Fruit fly (Drosophila melanogaster) whole organism: ENCODE measurements around the gene dod.

ENCODE experiments used
- CG8478 ChIP-seq: fragments of >200 bp; optimal IDR thresholded peaks from 2 replicates; lab custom pipeline; 2018; ENCODE audit warnings: inconsistent platforms
- Dll ChIP-seq: fragments of >200 bp; optimal IDR thresholded peaks from 2 replicates; lab custom pipeline; 2017
- pan ChIP-seq: fragments of >200 bp; optimal IDR thresholded peaks from 2 replicates; lab custom pipeline; 2017

dm6 chrX:21367363-21368072 is 22.4 kb downstream of the dod start:
- no peak for TF ChIP-seq Dll
- peak; percentile 59 for TF ChIP-seq CG8478 (lab: Kevin White, UChicago)
- TF ChIP-seq pan (lab: Kevin White, UChicago): no peak
